Worm (Caenorhabditis elegans) whole organism, young adult: Measurements from ENCODE around the gene srg-11.

Experiments used
- F49E8.2 ChIP-seq: sonication (generic microtip); optimal IDR thresholded peaks from 3 replicates; lab custom pipeline; 2017; ENCODE audit warnings: missing genetic modification characterization, mild to moderate bottlenecking, missing compliant biosample characterization, antibody characterized with exemption, moderate library complexity; ENCODE audit not compliant: insufficient read depth
- die-1 ChIP-seq: sonication (generic microtip); optimal IDR thresholded peaks from 2 replicates; lab custom pipeline; 2016; ENCODE audit warnings: missing genotype, mild to moderate bottlenecking, missing genetic modification characterization, missing compliant biosample characterization
- dox-1 ChIP-seq: fragments of 200-800 bp; sonication (Bioruptor generic); IDR thresholded peaks from 2 replicates; pipeline ENCODE4 v1.3.6; 2022; ENCODE audit warnings: missing genetic modification reagents, missing genetic modification characterization, missing compliant biosample characterization
- ets-4 ChIP-seq: fragments of 200-800 bp; sonication (Bioruptor generic); optimal IDR thresholded peaks from 2 replicates; lab custom pipeline; 2018; ENCODE audit warnings: mild to moderate bottlenecking, missing genetic modification characterization, missing compliant biosample characterization
- gei-17 ChIP-seq: fragments of 200-800 bp; sonication (Bioruptor generic); optimal IDR thresholded peaks from 2 replicates; lab custom pipeline; 2018; ENCODE audit warnings: mild to moderate bottlenecking, missing genetic modification characterization, missing compliant biosample characterization
- him-1 ChIP-seq: sonication (generic microtip); optimal IDR thresholded peaks from 2 replicates; lab custom pipeline; 2016; ENCODE audit warnings: missing genotype, missing genetic modification reagents, missing genetic modification characterization, missing compliant biosample characterization
- unc-62 ChIP-seq: fragments of 150-350 bp; optimal IDR thresholded peaks from 2 replicates; lab custom pipeline; 2014; ENCODE audit warnings: missing biosample characterization, missing genetic modification reagents, missing genetic modification characterization
- zfh-2 ChIP-seq: fragments of 200-800 bp; sonication (Bioruptor generic); conservative IDR thresholded peaks from 2 replicates; pipeline ENCODE4 v1.3.6; 2022; ENCODE audit warnings: missing genetic modification reagents, missing genetic modification characterization, missing compliant biosample characterization

- no peak for TF ChIP-seq gei-17
- TF ChIP-seq die-1 (tag; lab: Kevin White, UChicago): no peak
- no peak for TF ChIP-seq zfh-2 (GFP tag; lab: Robert Waterston, UW)
- no peak for TF ChIP-seq dox-1 (GFP tag; lab: Robert Waterston, UW)
- no peak for TF ChIP-seq ets-4
- TF ChIP-seq him-1 (tag; lab: Kevin White, UChicago): no peak
- TF ChIP-seq F49E8.2 (tag; lab: Kevin White, UChicago): no peak
- no peak for TF ChIP-seq unc-62 (GFP tag; lab: Kevin White, UChicago)
Measured at ce11 chrIII:4705207-4705606, 25.4 kb downstream of the srg-11 start, which contains the start of gene pgap-2.
